Fruit fly (Drosophila melanogaster) whole organism, embryonic: ENCODE results near the gene CG33502.
A peak's percentile ranks its signal among the peaks of the same experiment; 100 is the strongest.

Experiments used
- CG10209 ChIP-seq: fragments of 200-800 bp; sonication (Bioruptor generic); optimal IDR thresholded peaks from 3 replicates; lab custom pipeline; 2017; ENCODE audit warnings: missing biosample characterization, mild to moderate bottlenecking, missing genetic modification characterization, missing genetic modification reagents
- CG10654 ChIP-seq: fragments of 200-800 bp; sonication (Bioruptor generic); optimal IDR thresholded peaks from 2 replicates; lab custom pipeline; 2016; ENCODE audit warnings: missing biosample characterization, missing genetic modification characterization
- CG12071 ChIP-seq: fragments of 200-800 bp; sonication (Bioruptor generic); optimal IDR thresholded peaks from 3 replicates; lab custom pipeline; 2018; ENCODE audit warnings: missing biosample characterization, mild to moderate bottlenecking, missing genetic modification characterization
- CG12219 ChIP-seq: fragments of 200-800 bp; sonication (Bioruptor generic); optimal IDR thresholded peaks from 3 replicates; lab custom pipeline; 2018; ENCODE audit warnings: missing biosample characterization, mild to moderate bottlenecking, missing genetic modification characterization
- CG13296 ChIP-seq: fragments of 200-800 bp; sonication (Bioruptor generic); optimal IDR thresholded peaks from 3 replicates; lab custom pipeline; 2018; ENCODE audit warnings: missing biosample characterization, mild to moderate bottlenecking, missing genetic modification characterization
- CG15601 ChIP-seq: fragments of 200-800 bp; sonication (Bioruptor generic); optimal IDR thresholded peaks from 3 replicates; lab custom pipeline; 2019; ENCODE audit warnings: missing biosample characterization, mild to moderate bottlenecking, missing genetic modification characterization, moderate library complexity
- CG15696 ChIP-seq: fragments of 200-800 bp; sonication (Bioruptor generic); optimal IDR thresholded peaks from 2 replicates; lab custom pipeline; 2019; ENCODE audit warnings: missing biosample characterization, mild to moderate bottlenecking, missing genetic modification characterization, moderate library complexity
- CG16863 ChIP-seq: fragments of 200-800 bp; sonication (Bioruptor generic); optimal IDR thresholded peaks from 3 replicates; lab custom pipeline; 2016; ENCODE audit warnings: missing biosample characterization, missing genetic modification characterization
- CG17568 ChIP-seq: fragments of 200-800 bp; sonication (Bioruptor generic); optimal IDR thresholded peaks from 2 replicates; lab custom pipeline; 2018; ENCODE audit warnings: missing biosample characterization, mild to moderate bottlenecking, missing genetic modification characterization, moderate library complexity
- CG30431 ChIP-seq: fragments of 200-800 bp; sonication (Bioruptor generic); optimal IDR thresholded peaks from 2 replicates; lab custom pipeline; 2017; ENCODE audit warnings: missing biosample characterization, missing genetic modification characterization
- CG3281 ChIP-seq: fragments of 200-800 bp; sonication (Bioruptor generic); optimal IDR thresholded peaks from 3 replicates; lab custom pipeline; 2017; ENCODE audit warnings: missing biosample characterization, mild to moderate bottlenecking, missing genetic modification characterization
- CG43689 ChIP-seq: fragments of 200-800 bp; sonication (Bioruptor generic); IDR thresholded peaks from 2 replicates; pipeline ENCODE4 v1.3.6; 2022; ENCODE audit warnings: missing biosample characterization, missing genetic modification characterization
- CG8478 ChIP-seq: fragments of >200 bp; optimal IDR thresholded peaks from 2 replicates; lab custom pipeline; 2018
- CG8924 ChIP-seq: fragments of 200-800 bp; optimal IDR thresholded peaks from 3 replicates; lab custom pipeline; 2019; ENCODE audit warnings: missing biosample characterization, mild to moderate bottlenecking, missing genetic modification characterization, moderate library complexity
- CG9797 ChIP-seq: fragments of 200-800 bp; sonication (Bioruptor generic); optimal IDR thresholded peaks from 3 replicates; lab custom pipeline; 2018; ENCODE audit warnings: missing biosample characterization, mild to moderate bottlenecking, missing genetic modification characterization
- CG9876 ChIP-seq: fragments of 200-800 bp; sonication (Bioruptor generic); optimal IDR thresholded peaks from 2 replicates; lab custom pipeline; 2016; ENCODE audit warnings: missing biosample characterization, missing genetic modification characterization
- CTCF ChIP-seq: fragments of 200-800 bp; sonication (Bioruptor generic); optimal IDR thresholded peaks from 2 replicates; lab custom pipeline; 2017; ENCODE audit warnings: missing biosample characterization, mild to moderate bottlenecking, missing genetic modification characterization, moderate library complexity
- CkIIα-i1 ChIP-seq: fragments of 200-800 bp; sonication (Bioruptor generic); IDR thresholded peaks from 2 replicates; pipeline ENCODE4 v1.3.6; 2022; ENCODE audit warnings: missing biosample characterization, missing genetic modification characterization
- H15 ChIP-seq: fragments of 200-800 bp; sonication (Bioruptor generic); IDR thresholded peaks from 3 replicates; pipeline ENCODE4 v1.3.6; 2022; ENCODE audit warnings: missing biosample characterization, missing genetic modification characterization
- HLH4C ChIP-seq: fragments of 200-800 bp; sonication (Bioruptor generic); IDR thresholded peaks from 3 replicates; pipeline ENCODE4 v1.3.6; 2022; ENCODE audit warnings: missing biosample characterization, missing genetic modification characterization; ENCODE audit not compliant: partially characterized antibody
- Hr78 ChIP-seq, 2 experiments: fragments of 200-800 bp in 1 of 2; fragments of >200 bp in 1 of 2; sonication (Bioruptor generic) in 1 of 2; optimal IDR thresholded peaks; 2 replicates each; lab custom pipeline; 2017 to 2019; ENCODE audit warnings: missing biosample characterization in 2 of 2, missing genetic modification characterization in 2 of 2, mild to moderate bottlenecking in 1 of 2, moderate library complexity in 1 of 2
- Hsf ChIP-seq: fragments of 200-800 bp; sonication (Bioruptor generic); optimal IDR thresholded peaks from 3 replicates; lab custom pipeline; 2016; ENCODE audit warnings: missing biosample characterization, missing genetic modification characterization
- MTF-1 ChIP-seq: fragments of 200-800 bp; sonication (Bioruptor generic); optimal IDR thresholded peaks from 2 replicates; lab custom pipeline; 2018; ENCODE audit warnings: missing biosample characterization, mild to moderate bottlenecking, missing genetic modification characterization, borderline replicate concordance
- Myb ChIP-seq: fragments of 200-800 bp; sonication (Bioruptor generic); optimal IDR thresholded peaks from 2 replicates; lab custom pipeline; 2016; ENCODE audit warnings: missing biosample characterization, missing genetic modification characterization
- Six4 ChIP-seq: fragments of 200-800 bp; sonication (Bioruptor generic); optimal IDR thresholded peaks from 2 replicates; lab custom pipeline; 2016; ENCODE audit warnings: missing biosample characterization, missing genetic modification characterization
- Ssrp ChIP-seq: fragments of 200-800 bp; sonication (Bioruptor generic); optimal IDR thresholded peaks from 2 replicates; lab custom pipeline; 2018; ENCODE audit warnings: missing biosample characterization, mild to moderate bottlenecking, missing genetic modification characterization, moderate library complexity
- ab ChIP-seq: fragments of 200-800 bp; sonication (Bioruptor generic); optimal IDR thresholded peaks from 2 replicates; lab custom pipeline; 2016; ENCODE audit warnings: missing biosample characterization, missing genetic modification characterization
- al ChIP-seq: fragments of 200-800 bp; sonication (Bioruptor generic); IDR thresholded peaks from 2 replicates; pipeline ENCODE4 v1.3.6; 2022; ENCODE audit warnings: missing biosample characterization, missing genetic modification characterization
- bsh ChIP-seq, 2 experiments: fragments of 200-800 bp; sonication (Bioruptor generic); optimal IDR thresholded peaks; 2 replicates each; lab custom pipeline; 2017 to 2018; ENCODE audit warnings: mild to moderate bottlenecking in 2 of 2, missing biosample characterization in 2 of 2, missing genetic modification characterization in 2 of 2, moderate library complexity in 1 of 2
- crp ChIP-seq, 2 experiments: fragments of 200-800 bp; sonication (Bioruptor generic); optimal IDR thresholded peaks; 2 replicates in 1 of 2; 3 replicates in 1 of 2; lab custom pipeline; 2017; ENCODE audit warnings: missing biosample characterization in 2 of 2, missing genetic modification characterization in 2 of 2, mild to moderate bottlenecking in 1 of 2, moderate library complexity in 1 of 2
- dimm ChIP-seq: fragments of 200-800 bp; sonication (Bioruptor generic); IDR thresholded peaks from 2 replicates; pipeline ENCODE4 v1.3.6; 2022; ENCODE audit warnings: missing biosample characterization, missing genetic modification characterization
- disco-r ChIP-seq: fragments of 200-800 bp; sonication (Bioruptor generic); optimal IDR thresholded peaks from 2 replicates; lab custom pipeline; 2016; ENCODE audit warnings: missing biosample characterization, missing genetic modification characterization
- dmrt99B ChIP-seq: fragments of 200-800 bp; sonication (Bioruptor generic); optimal IDR thresholded peaks from 2 replicates; lab custom pipeline; 2018; ENCODE audit warnings: missing biosample characterization, mild to moderate bottlenecking, missing genetic modification characterization, moderate library complexity
- en ChIP-seq: fragments of 200-800 bp; sonication (Bioruptor generic); optimal IDR thresholded peaks from 2 replicates; lab custom pipeline; 2016; ENCODE audit warnings: missing biosample characterization, missing genetic modification characterization
- fd102C ChIP-seq: fragments of 200-800 bp; sonication (Bioruptor generic); optimal IDR thresholded peaks from 2 replicates; lab custom pipeline; 2018; ENCODE audit warnings: missing biosample characterization, mild to moderate bottlenecking, missing genetic modification characterization, moderate library complexity
- fd64A ChIP-seq: fragments of 200-800 bp; sonication (Bioruptor generic); optimal IDR thresholded peaks from 3 replicates; lab custom pipeline; 2018; ENCODE audit warnings: missing biosample characterization, mild to moderate bottlenecking, missing genetic modification characterization
- gcm2 ChIP-seq: fragments of 200-800 bp; sonication (Bioruptor generic); optimal IDR thresholded peaks from 2 replicates; lab custom pipeline; 2016; ENCODE audit warnings: missing biosample characterization, missing genetic modification characterization
- ken ChIP-seq: fragments of 200-800 bp; sonication (Bioruptor generic); IDR thresholded peaks from 3 replicates; pipeline ENCODE4 v1.3.6; 2022; ENCODE audit warnings: missing biosample characterization, missing genetic modification characterization
- lmd ChIP-seq: fragments of 200-800 bp; sonication (Bioruptor generic); IDR thresholded peaks from 2 replicates; pipeline ENCODE4 v1.3.6; 2022; ENCODE audit warnings: missing biosample characterization, missing genetic modification characterization
- pb ChIP-seq: fragments of 200-800 bp; sonication (Bioruptor generic); optimal IDR thresholded peaks from 3 replicates; lab custom pipeline; 2016; ENCODE audit warnings: missing biosample characterization, missing genetic modification characterization
- psq ChIP-seq: fragments of 200-800 bp; sonication (Bioruptor generic); optimal IDR thresholded peaks from 2 replicates; lab custom pipeline; 2017; ENCODE audit warnings: missing biosample characterization, missing genetic modification characterization
- scrt ChIP-seq: fragments of 200-800 bp; sonication (Bioruptor generic); optimal IDR thresholded peaks from 2 replicates; lab custom pipeline; 2018; ENCODE audit warnings: missing biosample characterization, mild to moderate bottlenecking, missing genetic modification characterization, moderate library complexity
- sens-2 ChIP-seq: fragments of 200-800 bp; sonication (Bioruptor generic); IDR thresholded peaks from 2 replicates; pipeline ENCODE4 v1.3.6; 2022; ENCODE audit warnings: missing biosample characterization, missing genetic modification characterization
- seq ChIP-seq: fragments of 200-800 bp; sonication (Bioruptor generic); IDR thresholded peaks from 2 replicates; pipeline ENCODE4 v1.3.6; 2022; ENCODE audit warnings: missing biosample characterization, missing genetic modification characterization
- tin ChIP-seq: fragments of 200-800 bp; sonication (Bioruptor generic); optimal IDR thresholded peaks from 3 replicates; lab custom pipeline; 2016; ENCODE audit warnings: missing biosample characterization, missing genetic modification characterization
- tll ChIP-seq, 2 experiments: fragments of 200-800 bp in 1 of 2; fragments of >200 bp in 1 of 2; sonication (Bioruptor generic) in 1 of 2; optimal IDR thresholded peaks; 2 replicates each; lab custom pipeline; 2017 to 2019; ENCODE audit warnings: missing biosample characterization in 2 of 2, missing genetic modification characterization in 2 of 2, mild to moderate bottlenecking in 1 of 2, moderate library complexity in 1 of 2
- ttk ChIP-seq: fragments of 200-800 bp; sonication (Bioruptor generic); IDR thresholded peaks from 2 replicates; pipeline ENCODE4 v2.1.2; 2022; ENCODE audit warnings: missing biosample characterization, missing genetic modification characterization
- tup ChIP-seq: fragments of 200-800 bp; sonication (Bioruptor generic); optimal IDR thresholded peaks from 2 replicates; lab custom pipeline; 2016; ENCODE audit warnings: missing biosample characterization, mild to moderate bottlenecking, missing genetic modification characterization, moderate library complexity
- z ChIP-seq: fragments of 200-800 bp; sonication (Bioruptor generic); IDR thresholded peaks from 3 replicates; pipeline ENCODE4 v1.3.6; 2022; ENCODE audit warnings: missing biosample characterization, missing genetic modification characterization
- zen2 ChIP-seq: fragments of 200-800 bp; sonication (Bioruptor generic); IDR thresholded peaks from 3 replicates; pipeline ENCODE4 v1.3.6; 2022; ENCODE audit warnings: missing biosample characterization, missing genetic modification characterization; ENCODE audit not compliant: partially characterized antibody
- zfh2 ChIP-seq: fragments of 200-800 bp; sonication (Bioruptor generic); optimal IDR thresholded peaks from 2 replicates; lab custom pipeline; 2016; ENCODE audit warnings: missing biosample characterization, missing genetic modification characterization

CG33502 gene

DNA sequence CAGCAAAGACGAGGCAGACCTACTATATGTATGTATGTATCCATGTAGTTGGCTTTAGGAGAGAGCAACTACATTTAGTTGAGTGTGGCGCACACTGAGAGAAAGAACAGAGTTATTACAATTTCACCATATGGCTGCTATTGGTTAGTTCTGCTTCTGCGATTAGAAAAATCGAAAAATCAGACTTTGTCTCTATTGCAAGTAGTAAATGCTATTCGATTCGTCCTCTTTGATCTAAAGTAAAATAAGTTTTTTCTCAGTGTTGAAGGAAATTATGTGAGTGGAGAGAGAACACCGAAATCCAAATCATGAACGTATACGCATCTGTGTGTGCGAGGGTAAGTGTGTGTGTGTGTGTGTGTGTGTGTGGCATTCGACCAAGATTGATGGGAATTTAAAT lies 17.4 kb downstream of the CG33502 start (continued):
- TF ChIP-seq gcm2 (GFP tag; lab: Kevin White, UChicago), result no peak
- TF ChIP-seq disco-r (GFP tag; lab: Kevin White, UChicago), result peak; percentile 52
- TF ChIP-seq CG12071 (GFP tag; lab: Kevin White, UChicago), result peak; percentile 75
- TF ChIP-seq bsh (GFP tag; optimal IDR thresholded peaks at IDR 0.05; lab: Kevin White, UChicago), result peak; percentile 32 to 91
- TF ChIP-seq CG16863 (GFP tag; lab: Kevin White, UChicago), result peak; percentile 84
- peak; percentile 59 for TF ChIP-seq Myb (GFP tag; lab: Kevin White, UChicago)
- TF ChIP-seq Six4, result peak; percentile 88
- peak; percentile 92 for TF ChIP-seq dmrt99B
- TF ChIP-seq crp (GFP tag; optimal IDR thresholded peaks at IDR 0.05; lab: Kevin White, UChicago), result peak in 1 of 2 experiments; percentile 12
- peak; percentile 67 for TF ChIP-seq CG15601 (tag; lab: Kevin White, UChicago)
- TF ChIP-seq pb (GFP tag; lab: Kevin White, UChicago), result peak; percentile 85
- peak; percentile 86 for TF ChIP-seq Hsf (GFP tag; lab: Kevin White, UChicago)
- TF ChIP-seq zfh2 (GFP tag; lab: Kevin White, UChicago), result peak; percentile 33
- no peak for TF ChIP-seq CG8478 (lab: Kevin White, UChicago)
- peak; percentile 77 for TF ChIP-seq H15 (GFP tag; lab: Robert Waterston, UW)
- 0 out of 3 replicates have a peak, but pooled peaks have one; percentile 31 for TF ChIP-seq z (GFP tag; lab: Robert Waterston, UW)
- peak; percentile 54 for TF ChIP-seq en (GFP tag; lab: Kevin White, UChicago)
- peak; percentile 68 for TF ChIP-seq tup (GFP tag; lab: Kevin White, UChicago)
- TF ChIP-seq dimm (GFP tag; lab: Robert Waterston, UW), result 0 out of 2 replicates have a peak, but pooled peaks have one; percentile 20
- peak; percentile 78 for TF ChIP-seq CG12219 (GFP tag; lab: Kevin White, UChicago)
- peak; percentile 87 for TF ChIP-seq lmd (GFP tag; lab: Robert Waterston, UW)
- no peak for TF ChIP-seq tll (GFP tag; optimal IDR thresholded peaks at IDR 0.05; lab: Kevin White, UChicago)
- TF ChIP-seq MTF-1 (GFP tag; lab: Kevin White, UChicago), result peak; percentile 43
- TF ChIP-seq CG17568, result peak; percentile 52
- peak; percentile 90 for TF ChIP-seq tin (GFP tag; lab: Kevin White, UChicago)
- TF ChIP-seq sens-2 (GFP tag; lab: Robert Waterston, UW), result peak; percentile 79
- no peak for TF ChIP-seq CG9797 (GFP tag; lab: Kevin White, UChicago)
- peak; percentile 39 for TF ChIP-seq ab (GFP tag; lab: Kevin White, UChicago)
- TF ChIP-seq CG10209 (GFP tag; lab: Kevin White, UChicago), result peak; percentile 85
- peak; percentile 43 for TF ChIP-seq CTCF (GFP tag; lab: Kevin White, UChicago)
- TF ChIP-seq CG9876 (GFP tag; lab: Kevin White, UChicago), result peak; percentile 50
- TF ChIP-seq fd102C (GFP tag; lab: Kevin White, UChicago), result peak; percentile 74
- TF ChIP-seq CG15696 (tag; lab: Kevin White, UChicago), result peak; percentile 91
- peak; percentile 86 for TF ChIP-seq CG8924 (tag; lab: Kevin White, UChicago)
- TF ChIP-seq fd64A (GFP tag; lab: Kevin White, UChicago), result peak; percentile 74
- TF ChIP-seq CG30431 (GFP tag; lab: Kevin White, UChicago), result peak; percentile 76
- no peak for TF ChIP-seq CG43689 (GFP tag; lab: Robert Waterston, UW)
- TF ChIP-seq CG10654 (GFP tag; lab: Kevin White, UChicago), result peak; percentile 86
- 0 out of 2 replicates have a peak, but pooled peaks have one; percentile 14 for TF ChIP-seq al (GFP tag; lab: Robert Waterston, UW)
- peak; percentile 75 for TF ChIP-seq ttk (GFP tag; lab: Robert Waterston, UW)
- TF ChIP-seq CkIIα-i1 (GFP tag; lab: Robert Waterston, UW), result no peak
- peak; percentile 23 for TF ChIP-seq psq (GFP tag; lab: Kevin White, UChicago)
- peak; percentile 58 for TF ChIP-seq CG3281
- peak in 1 of 2 experiments; percentile 25 for TF ChIP-seq Hr78 (GFP tag; optimal IDR thresholded peaks at IDR 0.05; lab: Kevin White, UChicago)
- peak; percentile 82 for TF ChIP-seq ken (GFP tag; lab: Robert Waterston, UW)
- no peak for TF ChIP-seq zen2 (GFP tag; lab: Robert Waterston, UW)
- TF ChIP-seq Ssrp (tag; lab: Kevin White, UChicago), result peak; percentile 83
- peak; percentile 46 for TF ChIP-seq CG13296 (GFP tag; lab: Kevin White, UChicago)
- TF ChIP-seq HLH4C (GFP tag; lab: Robert Waterston, UW), result no peak
- 0 out of 2 replicates have a peak, but pooled peaks have one; percentile 40 for TF ChIP-seq seq (GFP tag; lab: Robert Waterston, UW)
- peak; percentile 53 for TF ChIP-seq scrt (GFP tag; lab: Kevin White, UChicago)
